Fruit fly (Drosophila melanogaster) whole organism, pupa: ENCODE measurements around the gene CG7497.

Experiments
- CG10348 ChIP-seq: fragments of 200-800 bp; sonication (Bioruptor generic); IDR thresholded peaks from 2 replicates; pipeline ENCODE4 v1.3.6; 2022; ENCODE audit warnings: missing biosample characterization, missing genetic modification characterization
- CG12605 ChIP-seq: fragments of 200-800 bp; sonication (Bioruptor generic); IDR thresholded peaks from 2 replicates; pipeline ENCODE4 v1.3.6; 2022; ENCODE audit warnings: missing biosample characterization, missing genetic modification characterization
- CG32121 ChIP-seq: fragments of 200-800 bp; sonication (Bioruptor generic); IDR thresholded peaks from 2 replicates; pipeline ENCODE4 v1.3.6; 2022; ENCODE audit warnings: missing biosample characterization, missing genetic modification characterization
- CG9948 ChIP-seq: fragments of 200-800 bp; sonication (Bioruptor generic); optimal IDR thresholded peaks from 2 replicates; lab custom pipeline; 2018; ENCODE audit warnings: missing biosample characterization, mild to moderate bottlenecking, missing genetic modification characterization, moderate library complexity
- Pif1A ChIP-seq: fragments of 200-800 bp; sonication (Bioruptor generic); optimal IDR thresholded peaks from 3 replicates; lab custom pipeline; 2016; ENCODE audit warnings: missing biosample characterization, missing genetic modification characterization
- Pif1B ChIP-seq: fragments of 200-800 bp; sonication (Bioruptor generic); optimal IDR thresholded peaks from 3 replicates; lab custom pipeline; 2016; ENCODE audit warnings: missing biosample characterization, missing genetic modification characterization
- Snoo ChIP-seq: fragments of 200-800 bp; sonication (Bioruptor generic); optimal IDR thresholded peaks from 3 replicates; lab custom pipeline; 2017; ENCODE audit warnings: missing biosample characterization, mild to moderate bottlenecking, missing genetic modification characterization, inconsistent platforms
- fd96Ca ChIP-seq: fragments of 200-800 bp; sonication (Bioruptor generic); IDR thresholded peaks from 3 replicates; pipeline ENCODE4 v1.3.6; 2022; ENCODE audit warnings: missing biosample characterization, missing genetic modification characterization
- gl ChIP-seq: fragments of 200-800 bp; sonication (Bioruptor generic); optimal IDR thresholded peaks from 2 replicates; lab custom pipeline; 2018; ENCODE audit warnings: missing biosample characterization, mild to moderate bottlenecking, missing genetic modification characterization

DNA sequence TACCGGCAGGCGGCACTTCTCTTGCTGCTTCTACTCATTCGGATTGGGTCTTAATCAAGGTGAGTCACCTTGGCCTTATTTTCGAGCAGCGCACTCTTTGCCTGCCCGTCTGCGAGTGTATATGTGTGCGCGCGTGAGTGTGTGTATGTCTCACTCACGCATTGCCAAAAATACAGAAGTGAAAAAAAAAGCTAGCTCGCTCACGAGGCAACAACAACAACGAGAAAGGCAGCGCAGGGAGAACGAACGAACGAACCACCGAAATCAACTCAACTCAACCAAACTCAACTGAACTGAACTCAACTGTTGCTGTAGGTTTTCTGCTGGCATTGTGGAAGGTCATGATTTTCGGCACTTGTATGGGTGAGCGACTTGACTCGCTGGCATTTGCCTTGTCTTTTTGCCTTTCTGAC is 19.3 kb upstream of the CG7497 start:
- TF ChIP-seq CG12605 (GFP tag; lab: Robert Waterston, UW): no peak
- TF ChIP-seq fd96Ca (GFP tag; lab: Robert Waterston, UW): 0 out of 3 replicates have a peak, but pooled peaks have one; percentile 36
- no peak for TF ChIP-seq Snoo (tag; lab: Kevin White, UChicago)
- no peak for TF ChIP-seq CG9948 (tag; lab: Kevin White, UChicago)
- no peak for TF ChIP-seq Pif1A (GFP tag; lab: Kevin White, UChicago)
- TF ChIP-seq Pif1B (GFP tag; lab: Kevin White, UChicago): no peak
- TF ChIP-seq gl (tag; lab: Kevin White, UChicago): no peak
- no peak for TF ChIP-seq CG10348 (GFP tag; lab: Robert Waterston, UW)
- TF ChIP-seq CG32121: no peak
